Worm (Caenorhabditis elegans) whole organism, young adult: Measurements from ENCODE around the gene srab-24.
"Not testable (repeated sequence)": the region's sequence is repeated elsewhere in the genome, so short reads cannot be mapped to it uniquely, and the experiment has no call there.

Experiments
- K11D2.4 ChIP-seq: fragments of 200-800 bp; sonication (Bioruptor generic); IDR thresholded peaks from 2 replicates; pipeline ENCODE4 v1.3.6; 2022; ENCODE audit warnings: missing genetic modification reagents, missing genetic modification characterization, missing compliant biosample characterization
- dpl-1 ChIP-seq: fragments of 150-350 bp; optimal IDR thresholded peaks from 2 replicates; lab custom pipeline; 2014; ENCODE audit warnings: missing biosample characterization, missing genetic modification reagents, missing genetic modification characterization
- hmg-20 ChIP-seq: fragments of 200-800 bp; sonication (Bioruptor generic); IDR thresholded peaks from 2 replicates; pipeline ENCODE4 v1.3.6; 2022; ENCODE audit warnings: missing genetic modification reagents, missing genetic modification characterization, missing compliant biosample characterization
- ztf-6 ChIP-seq: fragments of 200-800 bp; sonication (Bioruptor generic); IDR thresholded peaks from 2 replicates; pipeline ENCODE4 v1.3.6; 2022; ENCODE audit warnings: missing genetic modification reagents, missing genetic modification characterization, missing compliant biosample characterization

DNA sequence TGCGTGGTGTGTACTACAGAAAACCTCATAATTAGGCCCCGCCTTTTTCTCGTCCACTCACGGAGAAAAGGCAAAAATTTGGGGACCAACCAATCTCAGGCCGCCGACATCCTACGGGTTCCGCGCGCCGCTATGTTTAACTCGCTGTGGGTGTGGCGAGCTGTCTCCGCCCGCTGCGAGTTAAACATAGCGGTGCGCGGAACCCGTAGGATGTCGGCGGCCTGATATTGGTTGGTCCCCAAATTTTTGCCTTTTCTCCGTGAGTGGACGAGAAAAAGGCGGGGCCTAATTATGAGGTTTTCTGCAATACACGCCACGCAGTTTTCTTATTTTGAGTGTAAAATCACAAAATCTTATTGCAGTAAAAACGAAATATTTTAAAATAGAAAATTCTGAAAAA lies 9.8 kb downstream of the srab-24 start:
- TF ChIP-seq ztf-6; hmg-20 (GFP tag; lab: Robert Waterston, UW); K11D2.4 (GFP tag; lab: Robert Waterston, UW); dpl-1 (GFP tag; lab: Kevin White, UChicago): not testable (repeated sequence)
